Worm (Caenorhabditis elegans) whole organism, L1 larva: ENCODE measurements around the gene msra-1.

Source experiments
- elt-3 ChIP-seq, 6 experiments: fragments of 150-350 bp in 1 of 6; sonication (generic microtip); optimal IDR thresholded peaks; 2 replicates each; lab custom pipeline; 2017 to 2018; ENCODE audit warnings: missing biosample characterization in 6 of 6, missing genetic modification characterization in 6 of 6, inconsistent platforms in 1 of 6
- lin-39 ChIP-seq: fragments of 150-350 bp; optimal IDR thresholded peaks from 2 replicates; lab custom pipeline; 2014; ENCODE audit warnings: missing biosample characterization, missing genetic modification reagents, missing genetic modification characterization
- nhr-237 ChIP-seq: fragments of 150-350 bp; optimal IDR thresholded peaks from 2 replicates; lab custom pipeline; 2014; ENCODE audit warnings: missing biosample characterization, missing genetic modification characterization
- ztf-11 ChIP-seq, 2 experiments: sonication (generic microtip); optimal IDR thresholded peaks; 2 replicates each; lab custom pipeline; 2016 to 2017; ENCODE audit warnings: missing genetic modification characterization in 2 of 2, missing biosample characterization in 1 of 2, missing compliant biosample characterization in 1 of 2

DNA sequence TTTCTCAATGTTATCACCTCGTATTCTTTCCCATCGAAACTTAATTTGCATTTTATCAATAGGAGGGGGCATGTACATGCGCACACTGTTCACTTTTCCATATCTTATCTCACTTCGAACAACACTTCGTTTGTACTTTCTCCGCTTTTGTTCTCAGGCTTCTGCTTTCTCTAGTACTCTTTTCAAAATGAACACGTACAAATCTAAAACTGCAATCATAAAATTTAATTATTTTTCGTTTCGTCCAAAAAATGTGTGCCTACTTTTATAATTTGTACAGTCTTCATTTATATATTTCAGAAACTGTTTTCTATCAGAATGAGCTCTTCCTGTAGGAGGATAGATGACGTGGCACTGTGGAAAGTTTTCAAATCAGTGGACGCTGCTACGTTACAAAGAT is 34.9 kb upstream of the msra-1 start, which contains the start of gene C07D10.1:
- TF ChIP-seq lin-39 (tag; lab: Kevin White, UChicago): no peak
- TF ChIP-seq ztf-11 (tag; optimal IDR thresholded peaks at IDR 0.05; lab: Kevin White, UChicago): no peak
- TF ChIP-seq elt-3 (tag; optimal IDR thresholded peaks at IDR 0.05; lab: Kevin White, UChicago): no peak
- TF ChIP-seq nhr-237 (tag; lab: Kevin White, UChicago): no peak
